Worm (Caenorhabditis elegans): ENCODE data around the gene E04F6.15.

E04F6.15 gene

ce11 chrII:7200051-7200599 is 10.0 kb downstream of the E04F6.15 start, which contains the start of gene pcrg-1:
Gene pcrg-1 (plus strand): TSS chrII:7200549.
- TF ChIP-seq F13H6.1 (tag; optimal IDR thresholded peaks at IDR 0.05) (peak; percentile 74), skn-1 (tag; optimal IDR thresholded peaks at IDR 0.05) (no peak), nhr-12 (tag; optimal IDR thresholded peaks at IDR 0.05) (no peak), crh-2 (tag; optimal IDR thresholded peaks at IDR 0.05) (peak; percentile 44), sem-4 (tag; optimal IDR thresholded peaks at IDR 0.05) (no peak), ztf-4 (tag; optimal IDR thresholded peaks at IDR 0.05) (peak; percentile 75), nhr-10 (tag; optimal IDR thresholded peaks at IDR 0.05) (no peak), gmeb-1 (tag; optimal IDR thresholded peaks at IDR 0.05) (peak; percentile 72), C34F6.9 (tag; optimal IDR thresholded peaks at IDR 0.05) (peak; percentile 64), ztf-11 (tag; optimal IDR thresholded peaks at IDR 0.05) (no peak), snpc-4 (tag; optimal IDR thresholded peaks at IDR 0.05) (peak; percentile 99), nhr-21 (tag; optimal IDR thresholded peaks at IDR 0.05) (peak; percentile 78), lin-39 (tag; optimal IDR thresholded peaks at IDR 0.05) (no peak), lin-11 (tag; optimal IDR thresholded peaks at IDR 0.05) (peak; percentile 55), unc-39 (tag; optimal IDR thresholded peaks at IDR 0.05) (no peak), egl-27 (tag; optimal IDR thresholded peaks at IDR 0.05) (peak; percentile 60), peb-1 (tag; optimal IDR thresholded peaks at IDR 0.05) (no peak), unc-55 (GFP tag; optimal IDR thresholded peaks at IDR 0.05) (peak; percentile 61), sma-3 (GFP tag; optimal IDR thresholded peaks at IDR 0.05) (peak; percentile 86), dmd-4 (tag; optimal IDR thresholded peaks at IDR 0.05) (no peak), nhr-77 (tag; optimal IDR thresholded peaks at IDR 0.05) (peak; percentile 8), mdl-1 (tag; optimal IDR thresholded peaks at IDR 0.05) (peak in 1 of 2 experiments; percentile 8), mab-5 (tag; optimal IDR thresholded peaks at IDR 0.05) (peak; percentile 9), sma-9 (GFP tag; optimal IDR thresholded peaks at IDR 0.05) (peak; percentile 94), sma-9 (tag; optimal IDR thresholded peaks at IDR 0.05) (no peak), lsy-2 (tag; optimal IDR thresholded peaks at IDR 0.05) (peak; percentile 55 to 79), ceh-16 (tag; optimal IDR thresholded peaks at IDR 0.05) (no peak), Y55F3AM.14 (GFP tag; optimal IDR thresholded peaks at IDR 0.05) (peak; percentile 87), elt-3 (tag; optimal IDR thresholded peaks at IDR 0.05) (no peak), nhr-129 (tag; optimal IDR thresholded peaks at IDR 0.05) (peak; percentile 76), fos-1 (tag; optimal IDR thresholded peaks at IDR 0.05) (peak; percentile 15), lin-13 (GFP tag; optimal IDR thresholded peaks at IDR 0.05) (peak; percentile 67), blmp-1 (tag; optimal IDR thresholded peaks at IDR 0.05; ENCODE audit: insufficient read depth) (peak; percentile 9)

ce11 chrII:7199308-7199707 is 10.8 kb downstream of the E04F6.15 start, which contains the start of gene E04F6.6:
Gene E04F6.6 (minus strand): TSS chrII:7199565.
- TF ChIP-seq fos-1 (tag; optimal IDR thresholded peaks at IDR 0.05), result no peak
- TF ChIP-seq nhr-12 (tag; optimal IDR thresholded peaks at IDR 0.05), result no peak
- no peak for TF ChIP-seq nhr-129 (tag; optimal IDR thresholded peaks at IDR 0.05)
- no peak for TF ChIP-seq nhr-77 (tag; optimal IDR thresholded peaks at IDR 0.05)
- no peak for TF ChIP-seq crh-2 (tag; optimal IDR thresholded peaks at IDR 0.05)
- TF ChIP-seq ztf-4 (tag; optimal IDR thresholded peaks at IDR 0.05), result no peak
- TF ChIP-seq unc-55 (GFP tag; optimal IDR thresholded peaks at IDR 0.05), result no peak
- no peak for TF ChIP-seq lsy-2 (tag; optimal IDR thresholded peaks at IDR 0.05)
- TF ChIP-seq nhr-23 (tag; optimal IDR thresholded peaks at IDR 0.05), result no peak
- no peak for TF ChIP-seq sma-9 (GFP tag; optimal IDR thresholded peaks at IDR 0.05)
- TF ChIP-seq sma-9 (tag; optimal IDR thresholded peaks at IDR 0.05), result no peak
- TF ChIP-seq ceh-82 (tag; optimal IDR thresholded peaks at IDR 0.05), result no peak
- no peak for TF ChIP-seq blmp-1 (tag; optimal IDR thresholded peaks at IDR 0.05; ENCODE audit: insufficient read depth)
- TF ChIP-seq F13H6.1 (tag; optimal IDR thresholded peaks at IDR 0.05), result no peak
- TF ChIP-seq C34F6.9 (tag; optimal IDR thresholded peaks at IDR 0.05), result no peak
- TF ChIP-seq ztf-1 (GFP tag; conservative IDR thresholded peaks at IDR 0.05), result no peak
- TF ChIP-seq alr-1 (tag; optimal IDR thresholded peaks at IDR 0.05), result no peak
- no peak for TF ChIP-seq lin-39 (tag; optimal IDR thresholded peaks at IDR 0.05)
- no peak for TF ChIP-seq aly-2 (tag; optimal IDR thresholded peaks at IDR 0.05)
- TF ChIP-seq dmd-4 (tag; optimal IDR thresholded peaks at IDR 0.05), result no peak

ce11 chrII:7197434-7197833 is 12.7 kb downstream of the E04F6.15 start:
- TF ChIP-seq ama-1 (optimal IDR thresholded peaks at IDR 0.05) (no peak), crh-2 (tag; optimal IDR thresholded peaks at IDR 0.05) (peak; percentile 32)

Data from whole organism, L2 larva.